Fruit fly (Drosophila melanogaster) Kc167 (cell line): ENCODE results near the gene ppk27.

ENCODE experiments used
- Myc ChIP-seq: fragments of >200 bp; optimal IDR thresholded peaks from 2 replicates; lab custom pipeline; 2017; ENCODE audit warnings: missing external identifiers
- Sin3A ChIP-seq: fragments of >200 bp; optimal IDR thresholded peaks from 2 replicates; lab custom pipeline; 2018; ENCODE audit warnings: missing external identifiers
- h ChIP-seq: fragments of >200 bp; optimal IDR thresholded peaks from 3 replicates; lab custom pipeline; 2018; ENCODE audit warnings: missing external identifiers
- insv ChIP-seq: fragments of >200 bp; optimal IDR thresholded peaks from 3 replicates; lab custom pipeline; 2018; ENCODE audit warnings: missing external identifiers
- psq ChIP-seq: fragments of >200 bp; optimal IDR thresholded peaks from 2 replicates; lab custom pipeline; 2017; ENCODE audit warnings: missing external identifiers
- ttk ChIP-seq: sonication (Bioruptor generic); optimal IDR thresholded peaks from 2 replicates; lab custom pipeline; 2017; ENCODE audit warnings: missing external identifiers

The ppk27 gene

DNA sequence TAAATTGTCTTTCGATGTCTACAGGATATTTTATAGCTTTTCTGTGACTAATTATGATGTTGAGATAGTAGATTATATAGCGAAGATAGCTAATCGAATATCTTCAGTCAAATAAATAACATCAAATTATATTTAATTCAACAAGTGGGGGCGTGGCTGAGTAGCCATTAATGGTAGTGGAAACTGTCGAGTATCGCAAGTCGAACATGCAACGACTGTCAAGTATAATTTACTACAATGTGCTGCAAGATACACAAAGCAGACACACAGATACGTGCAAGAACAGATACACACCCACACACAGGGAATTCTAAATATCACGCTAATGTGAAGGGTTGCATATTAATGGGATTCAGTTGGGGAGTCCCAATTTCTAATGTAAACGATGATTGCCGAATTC, at the start of gene ppk27:
ppk27 (minus strand) TSS at position 101 of the 400 bp plus-strand sequence.
- TF ChIP-seq Myc, result no peak

DNA sequence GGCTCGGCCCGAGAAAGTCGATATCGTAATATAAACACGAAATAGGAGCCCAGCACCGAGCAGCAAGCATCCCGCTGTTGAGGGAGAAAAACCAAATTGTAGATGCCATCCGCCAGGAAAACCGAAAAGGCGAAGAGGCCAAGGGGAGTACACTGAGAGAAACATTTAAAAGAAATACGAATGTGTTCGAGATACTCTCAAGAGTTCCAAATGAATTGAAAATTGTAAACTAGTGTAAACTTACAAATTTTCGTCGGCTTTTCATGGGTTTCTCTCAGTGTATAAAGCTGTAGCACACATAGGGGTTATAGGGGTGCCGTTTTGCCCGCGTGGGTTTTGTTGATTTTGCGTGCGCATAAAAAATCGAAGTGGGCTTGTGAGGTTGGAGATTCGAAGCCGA, 47.7 kb upstream of the ppk27 start:
- no peak for TF ChIP-seq Myc
- TF ChIP-seq h (lab: Kevin White, UChicago), result no peak
- TF ChIP-seq ttk, result no peak
- no peak for TF ChIP-seq Sin3A
- no peak for TF ChIP-seq insv
- TF ChIP-seq psq (lab: Kevin White, UChicago), result no peak

- TF ChIP-seq insv (no peak), Sin3A (no peak), ttk (no peak), h (lab: Kevin White, UChicago) (no peak), psq (lab: Kevin White, UChicago) (no peak), Myc (no peak)
These were observed 46.8 kb upstream of the ppk27 start for dm6 chr3L:3801813-3802212.

DNA sequence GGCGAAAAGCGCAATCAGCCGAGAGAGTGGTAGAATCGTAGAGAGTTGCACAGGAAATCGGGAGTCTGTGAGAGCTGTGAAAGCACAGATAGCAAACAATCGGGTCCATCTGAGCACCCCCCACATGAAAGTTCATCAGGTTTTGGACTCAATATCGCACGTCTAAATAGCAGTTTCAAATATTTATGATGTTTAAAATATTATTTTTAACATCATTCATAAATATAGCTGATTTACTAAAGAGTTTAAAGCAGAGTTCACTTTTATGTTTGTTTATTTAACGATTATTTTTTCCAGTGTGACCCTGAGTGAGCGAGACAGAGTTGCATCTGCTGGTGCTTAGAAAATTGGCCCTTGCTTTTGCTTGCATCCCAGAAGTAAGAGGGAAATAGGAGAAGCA, 46.3 kb upstream of the ppk27 start:
- TF ChIP-seq h (lab: Kevin White, UChicago) (no peak), insv (no peak), Myc (no peak), Sin3A (no peak), psq (lab: Kevin White, UChicago) (no peak), ttk (no peak)

- no peak for TF ChIP-seq psq (lab: Kevin White, UChicago)
- no peak for TF ChIP-seq Myc
- no peak for TF ChIP-seq Sin3A
- TF ChIP-seq ttk, result no peak
- TF ChIP-seq insv, result no peak
- no peak for TF ChIP-seq h (lab: Kevin White, UChicago)
These were observed 44.8 kb upstream of the ppk27 start for dm6 chr3L:3799766-3800165.

DNA sequence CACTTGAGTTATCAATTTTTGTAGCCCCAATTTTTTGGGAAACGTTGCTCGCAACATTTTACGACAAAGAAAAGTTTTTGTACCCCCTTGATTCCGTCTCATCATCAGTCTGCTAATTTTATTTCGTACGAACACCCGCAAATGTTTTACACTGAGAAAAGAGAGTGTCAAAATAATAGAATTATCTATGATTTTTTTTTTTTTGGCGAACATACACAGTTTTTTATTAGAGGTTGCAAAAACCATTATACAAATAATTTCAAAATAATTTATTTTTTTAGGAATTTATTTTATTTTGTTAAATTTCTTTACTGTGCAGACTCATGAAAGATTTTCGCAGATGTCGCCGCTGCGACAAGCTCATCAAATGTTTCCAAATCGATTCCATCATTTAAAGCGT, 43.5 kb upstream of the ppk27 start:
- TF ChIP-seq ttk (no peak), h (lab: Kevin White, UChicago) (no peak), psq (lab: Kevin White, UChicago) (no peak), Myc (no peak), Sin3A (no peak), insv (no peak)

DNA sequence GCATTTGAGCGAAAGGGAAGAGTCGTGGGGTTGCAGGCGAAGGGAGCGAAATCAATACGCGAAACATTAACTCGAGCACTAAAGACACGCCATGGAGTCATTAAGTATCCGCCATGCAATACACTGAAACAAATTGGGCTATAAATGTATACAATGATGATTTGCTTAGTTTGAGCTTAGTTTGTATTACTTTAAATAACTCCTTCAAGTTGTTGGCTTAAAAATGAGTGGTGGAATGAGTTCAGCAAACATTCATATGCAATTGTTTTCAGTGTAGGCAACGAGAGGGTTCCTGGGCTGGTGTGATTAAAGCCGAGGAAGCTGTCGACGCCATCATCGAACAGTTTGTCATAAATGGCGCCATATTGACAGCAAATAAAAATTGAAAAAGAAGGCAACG, 42.7 kb upstream of the ppk27 start:
- TF ChIP-seq ttk, result no peak
- no peak for TF ChIP-seq psq (lab: Kevin White, UChicago)
- no peak for TF ChIP-seq insv

dm6 chr3L:3791043-3791682, 36.2 kb upstream of the ppk27 start:
- TF ChIP-seq h (lab: Kevin White, UChicago), result no peak
- no peak for TF ChIP-seq Myc
- TF ChIP-seq ttk, result no peak
- TF ChIP-seq Sin3A, result no peak
- TF ChIP-seq insv, result no peak
- TF ChIP-seq psq (lab: Kevin White, UChicago), result no peak

DNA sequence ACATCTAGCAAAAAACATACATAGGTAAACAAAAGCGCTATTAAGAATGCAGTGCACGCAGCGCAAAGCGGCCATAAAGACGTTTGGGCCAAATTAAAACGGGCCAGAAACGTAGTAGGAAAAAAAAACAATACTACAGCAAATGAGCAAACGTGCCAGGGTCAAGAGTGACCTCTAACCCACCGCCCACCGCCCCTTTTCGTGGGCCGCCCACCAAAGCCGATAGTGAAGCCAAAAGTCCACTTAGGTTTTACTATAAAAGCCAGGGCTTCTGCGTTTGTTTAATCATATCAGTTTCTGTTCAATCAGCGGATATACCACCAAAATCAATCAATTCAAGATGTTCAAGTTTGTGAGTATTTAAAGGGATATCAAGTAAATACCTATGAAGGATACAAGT, 35.5 kb upstream of the ppk27 start, which contains the start of gene CG32266:
CG32266 (plus strand) TSS at position 301 of the 400 bp plus-strand sequence.
- no peak for TF ChIP-seq psq (lab: Kevin White, UChicago)
- TF ChIP-seq Sin3A, result no peak
- TF ChIP-seq Myc, result no peak
- no peak for TF ChIP-seq h (lab: Kevin White, UChicago)
- TF ChIP-seq insv, result no peak
- TF ChIP-seq ttk, result no peak

- TF ChIP-seq h (lab: Kevin White, UChicago), result no peak
- no peak for TF ChIP-seq Sin3A
- TF ChIP-seq Myc, result no peak
- no peak for TF ChIP-seq ttk
- TF ChIP-seq insv, result no peak
- no peak for TF ChIP-seq psq (lab: Kevin White, UChicago)
These were observed 33.9 kb upstream of the ppk27 start for dm6 chr3L:3788790-3789421.

DNA sequence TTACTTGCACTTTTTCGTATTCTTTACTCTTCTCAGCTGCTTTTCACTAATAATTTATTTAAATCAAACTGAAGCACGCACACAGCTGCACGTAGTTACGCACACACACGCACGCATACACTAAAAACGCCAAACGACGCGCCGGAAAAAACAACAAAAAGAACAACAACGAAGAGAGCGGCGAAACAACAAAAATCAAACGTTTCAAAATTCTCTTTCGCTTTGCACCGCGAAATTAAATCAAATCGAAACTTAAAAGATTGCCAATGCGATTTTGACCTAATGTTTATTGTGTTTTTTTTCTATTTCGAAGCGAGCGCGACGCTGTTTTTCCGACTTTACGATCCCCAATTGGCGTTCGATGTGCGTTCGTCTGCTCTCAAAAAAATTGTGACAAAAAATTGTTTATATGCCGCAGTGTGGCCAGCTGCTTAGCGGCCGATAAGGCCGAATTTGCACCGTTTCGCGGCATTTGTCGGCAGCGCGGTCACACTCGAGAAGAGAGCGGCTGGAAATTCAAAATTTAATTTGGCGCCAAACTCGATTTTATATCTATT, 32.7 kb upstream of the ppk27 start:
- TF ChIP-seq Sin3A, result no peak
- TF ChIP-seq psq (lab: Kevin White, UChicago), result no peak

DNA sequence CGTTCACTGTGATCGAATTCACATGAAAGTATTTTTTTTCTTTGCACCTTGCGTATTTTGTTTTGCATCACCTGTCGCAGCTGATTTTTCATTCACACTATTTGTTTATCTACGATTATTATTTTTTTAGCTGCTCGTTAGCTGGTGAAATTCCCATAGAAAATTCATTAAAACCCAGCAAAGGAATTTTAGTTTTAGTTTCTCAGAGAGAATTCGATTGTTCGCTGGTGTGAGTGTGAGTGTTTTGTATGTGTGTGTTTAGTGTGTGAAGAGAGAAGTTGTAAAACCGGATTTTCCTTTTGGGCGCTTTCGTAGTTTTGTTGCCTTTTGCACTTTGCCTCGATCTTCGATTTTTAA, 32.1 kb upstream of the ppk27 start:
- TF ChIP-seq ttk (no peak), psq (lab: Kevin White, UChicago) (no peak)

dm6 chr3L:3786344-3787076, 31.5 kb upstream of the ppk27 start:
- no peak for TF ChIP-seq psq (lab: Kevin White, UChicago)
- TF ChIP-seq Sin3A, result no peak
- TF ChIP-seq ttk, result no peak
- TF ChIP-seq Myc, result no peak
- TF ChIP-seq h (lab: Kevin White, UChicago), result no peak
- no peak for TF ChIP-seq insv

DNA sequence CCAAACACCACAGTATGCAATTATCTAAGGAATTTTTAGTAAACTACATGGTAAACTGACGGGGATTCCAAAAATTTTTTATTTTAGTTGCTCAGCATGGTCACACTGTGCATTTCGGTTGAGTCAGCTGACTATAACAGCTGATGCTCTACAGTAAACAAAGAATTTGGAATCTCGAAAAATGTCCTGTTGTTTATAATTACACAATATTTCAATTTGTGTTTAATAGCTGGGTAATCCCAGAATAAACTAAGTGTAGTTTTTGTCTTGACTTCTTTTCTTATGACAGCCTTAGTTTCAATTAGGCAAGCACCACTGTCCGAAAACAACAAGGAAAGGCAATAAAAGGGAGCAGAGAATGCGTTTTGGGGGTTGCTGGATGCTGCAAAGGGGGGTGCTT, 30.7 kb upstream of the ppk27 start:
- TF ChIP-seq insv (no peak), ttk (no peak), psq (lab: Kevin White, UChicago) (no peak), Myc (no peak), Sin3A (no peak), h (lab: Kevin White, UChicago) (no peak)
